Worm (Caenorhabditis elegans): Measurements from ENCODE around the gene K07E3.9.

K07E3.9 gene

ce11 chrX:8148993-8149392 is 41.0 kb downstream of the K07E3.9 start (continued):
- TF ChIP-seq hlh-26 (GFP tag; conservative IDR thresholded peaks at IDR 0.05) (no peak), let-526 (GFP tag; IDR thresholded peaks at IDR 0.05) (no peak), snpc-3.4 (tag; optimal IDR thresholded peaks at IDR 0.05) (no peak), C06A6.2 (GFP tag; conservative IDR thresholded peaks at IDR 0.05) (no peak), D2030.7 (GFP tag; IDR thresholded peaks at IDR 0.05) (peak; percentile 57; the same call in 1 of the 2 replicates), attf-5 (GFP tag; optimal IDR thresholded peaks at IDR 0.05) (no peak), somi-1 (GFP tag; optimal IDR thresholded peaks at IDR 0.05) (no peak), nfyb-1 (GFP tag; IDR thresholded peaks at IDR 0.05) (no peak), nhr-120 (GFP tag; IDR thresholded peaks at IDR 0.05) (no peak), B0261.1 (tag; optimal IDR thresholded peaks at IDR 0.05) (peak; percentile 72), F52B5.7 (tag; optimal IDR thresholded peaks at IDR 0.05) (no peak), dox-1 (GFP tag; IDR thresholded peaks at IDR 0.05) (0 out of 2 replicates have a peak, but pooled peaks have one; percentile 7), nhr-90 (tag; optimal IDR thresholded peaks at IDR 0.05) (peak; percentile 29), him-1 (tag; optimal IDR thresholded peaks at IDR 0.05) (peak; percentile 61), fkh-3 (tag; optimal IDR thresholded peaks at IDR 0.05) (no peak), tbp1 (GFP tag; optimal IDR thresholded peaks at IDR 0.05) (peak; percentile 85), snpc-1.1 (tag; optimal IDR thresholded peaks at IDR 0.05; ENCODE audit: insufficient read depth) (no peak), bed-2 (GFP tag; IDR thresholded peaks at IDR 0.05) (no peak), nhr-80 (tag; optimal IDR thresholded peaks at IDR 0.05) (no peak), F37B4.10 (GFP tag; IDR thresholded peaks at IDR 0.05) (no peak), ama-1 (optimal IDR thresholded peaks at IDR 0.05) (no peak), ama-1 (GFP tag; optimal IDR thresholded peaks at IDR 0.05) (peak in 1 of 2 experiments; percentile 56), F57A8.1 (GFP tag; optimal IDR thresholded peaks at IDR 0.05) (no peak), die-1 (tag; optimal IDR thresholded peaks at IDR 0.05) (peak; percentile 50), tbx-9 (tag; optimal IDR thresholded peaks at IDR 0.05; ENCODE audit: borderline replicate concordance) (no peak), ceh-58 (GFP tag; IDR thresholded peaks at IDR 0.05) (no peak), ceh-27 (GFP tag; optimal IDR thresholded peaks at IDR 0.05) (no peak), chd-7 (tag; optimal IDR thresholded peaks at IDR 0.05) (no peak), nhr-179 (tag; optimal IDR thresholded peaks at IDR 0.05) (no peak), cebp-1 (GFP tag; IDR thresholded peaks at IDR 0.05) (no peak), cebp-1 (tag; optimal IDR thresholded peaks at IDR 0.05) (no peak), lir-1 (GFP tag; conservative IDR thresholded peaks at IDR 0.05) (no peak), F39B2.1 (GFP tag; IDR thresholded peaks at IDR 0.05) (no peak), egrh-3 (GFP tag; IDR thresholded peaks at IDR 0.05) (no peak), hlh-12 (tag; optimal IDR thresholded peaks at IDR 0.05) (no peak), lag-1 (GFP tag; IDR thresholded peaks at IDR 0.05) (no peak), hsf-1 (GFP tag; IDR thresholded peaks at IDR 0.05) (no peak), ceh-40 (GFP tag; IDR thresholded peaks at IDR 0.05) (no peak), F55B11.4 (tag; optimal IDR thresholded peaks at IDR 0.05; ENCODE audit: borderline replicate concordance, insufficient read depth) (no peak), C17E4.6 (GFP tag; IDR thresholded peaks at IDR 0.05) (no peak), atf-7 (tag; optimal IDR thresholded peaks at IDR 0.05) (no peak), Y95B8A.8 (GFP tag; IDR thresholded peaks at IDR 0.05) (no peak), pbrm-1 (GFP tag; IDR thresholded peaks at IDR 0.05) (no peak), zfh-2 (GFP tag; conservative IDR thresholded peaks at IDR 0.05) (no peak), madf-3 (GFP tag; IDR thresholded peaks at IDR 0.05) (no peak), Y79H2A.3 (GFP tag; conservative IDR thresholded peaks at IDR 0.05) (no peak), lin-26 (GFP tag; IDR thresholded peaks at IDR 0.05) (peak; percentile 72; the same call in 1 of the 2 replicates), efl-1 (GFP tag; optimal IDR thresholded peaks at IDR 0.05) (no peak), F57C9.4 (tag; optimal IDR thresholded peaks at IDR 0.05) (no peak), lin-54 (GFP tag; optimal IDR thresholded peaks at IDR 0.05) (no peak), K12H6.12 (tag; optimal IDR thresholded peaks at IDR 0.05) (no peak)

Measured in whole organism, young adult.